Worm (Caenorhabditis elegans) whole organism, midembryonic: Measurements from ENCODE around the gene F22H10.6.

Source experiments
- T22C8.4 ChIP-seq: fragments of 200-800 bp; sonication (Bioruptor generic); IDR thresholded peaks from 2 replicates; pipeline ENCODE4 v1.3.6; 2022; ENCODE audit warnings: missing genetic modification characterization, missing compliant biosample characterization
- cog-1 ChIP-seq: sonication (generic microtip); optimal IDR thresholded peaks from 2 replicates; lab custom pipeline; 2016; ENCODE audit warnings: missing genetic modification characterization, missing compliant biosample characterization
- flt-1 ChIP-seq: fragments of 200-800 bp; sonication (Bioruptor generic); IDR thresholded peaks from 2 replicates; pipeline ENCODE4 v1.3.6; 2022; ENCODE audit warnings: missing genetic modification characterization, missing compliant biosample characterization
- med-1 ChIP-seq: sonication (generic microtip); optimal IDR thresholded peaks from 2 replicates; lab custom pipeline; 2017; ENCODE audit warnings: missing genetic modification characterization, mild to moderate bottlenecking, missing compliant biosample characterization, antibody characterized with exemption, missing genetic modification reagents; ENCODE audit not compliant: insufficient read depth
- tab-1 ChIP-seq: fragments of 200-800 bp; sonication (Bioruptor generic); IDR thresholded peaks from 2 replicates; pipeline ENCODE4 v1.3.6; 2022; ENCODE audit warnings: missing genetic modification characterization, missing compliant biosample characterization
- ztf-29 ChIP-seq: fragments of 200-800 bp; sonication (Bioruptor generic); IDR thresholded peaks from 2 replicates; pipeline ENCODE4 v1.3.6; 2022; ENCODE audit warnings: missing genetic modification reagents, missing genetic modification characterization, missing compliant biosample characterization

ce11 chrX:16643246-16643645 lies 47.9 kb downstream of the F22H10.6 start:
- TF ChIP-seq ztf-29 (GFP tag; lab: Robert Waterston, UW) (no peak), cog-1 (tag; lab: Kevin White, UChicago) (no peak), flt-1 (no peak), tab-1 (GFP tag; lab: Robert Waterston, UW) (no peak), T22C8.4 (no peak), med-1 (GFP tag; lab: Kevin White, UChicago) (no peak)
